Fruit fly (Drosophila melanogaster): Measurements from ENCODE around the gene CG17782.
A peak's percentile ranks its signal among the peaks of the same experiment; 100 is the strongest.

The CG17782 gene

dm6 chr3R:24359957-24360356, 12.6 kb downstream of the CG17782 start, which contains the start of gene CG18528 (continued):
- TF ChIP-seq CG7987 (GFP tag; optimal IDR thresholded peaks at IDR 0.05) = no peak
- peak; percentile 31 for TF ChIP-seq Scr (GFP tag; IDR thresholded peaks at IDR 0.05; ENCODE audit: partially characterized antibody)
- TF ChIP-seq CG8924 (tag; optimal IDR thresholded peaks at IDR 0.05) = peak; percentile 24
- TF ChIP-seq CG42726 (GFP tag; IDR thresholded peaks at IDR 0.05; ENCODE audit: partially characterized antibody) = no peak
- TF ChIP-seq Myb (GFP tag; optimal IDR thresholded peaks at IDR 0.05) = peak; percentile 97
- no peak for TF ChIP-seq CG34422 (GFP tag; IDR thresholded peaks at IDR 0.05)
- TF ChIP-seq CG17612 (GFP tag; IDR thresholded peaks at IDR 0.05) = no peak
- TF ChIP-seq CG11504 (tag; optimal IDR thresholded peaks at IDR 0.05) = no peak
- no peak for TF ChIP-seq CG18619 (GFP tag; optimal IDR thresholded peaks at IDR 0.05)
- no peak for TF ChIP-seq sd (tag; optimal IDR thresholded peaks at IDR 0.05)
- TF ChIP-seq tin (GFP tag; optimal IDR thresholded peaks at IDR 0.05) = no peak
- TF ChIP-seq CG8944 (GFP tag; optimal IDR thresholded peaks at IDR 0.05) = no peak
- no peak for TF ChIP-seq jumu (GFP tag; optimal IDR thresholded peaks at IDR 0.05)
- no peak for TF ChIP-seq CG11696 (GFP tag; IDR thresholded peaks at IDR 0.05)
- no peak for TF ChIP-seq Vsx1 (GFP tag; optimal IDR thresholded peaks at IDR 0.05)
- TF ChIP-seq sens-2 (GFP tag; IDR thresholded peaks at IDR 0.05) = no peak
- no peak for TF ChIP-seq lola (GFP tag; optimal IDR thresholded peaks at IDR 0.05)
- TF ChIP-seq tap (tag; optimal IDR thresholded peaks at IDR 0.05) = no peak
- peak; percentile 60 for TF ChIP-seq HmgZ (tag; optimal IDR thresholded peaks at IDR 0.05)
- no peak for TF ChIP-seq hkb (optimal IDR thresholded peaks at IDR 0.05)
- no peak for TF ChIP-seq hkb (GFP tag; IDR thresholded peaks at IDR 0.05)
- peak; percentile 85 for TF ChIP-seq Ets65A (GFP tag)
- TF ChIP-seq MBD-R2 (GFP tag; IDR thresholded peaks at IDR 0.05) = peak; percentile 80
- no peak for TF ChIP-seq CG9215 (GFP tag; IDR thresholded peaks at IDR 0.05)
- no peak for TF ChIP-seq ara (GFP tag; IDR thresholded peaks at IDR 0.05)
- no peak for TF ChIP-seq MTF-1 (GFP tag; optimal IDR thresholded peaks at IDR 0.05; ENCODE audit: borderline replicate concordance)
- TF ChIP-seq CG9727 (GFP tag; optimal IDR thresholded peaks at IDR 0.05) = no peak
- no peak for TF ChIP-seq Atf3 (GFP tag; optimal IDR thresholded peaks at IDR 0.05)
- no peak for TF ChIP-seq Neu2 (GFP tag; optimal IDR thresholded peaks at IDR 0.05; ENCODE audit: borderline replicate concordance)
- no peak for TF ChIP-seq Hey (tag; optimal IDR thresholded peaks at IDR 0.05)
- TF ChIP-seq NK7.1 (GFP tag; optimal IDR thresholded peaks at IDR 0.05) = no peak
- no peak for TF ChIP-seq slou (GFP tag; optimal IDR thresholded peaks at IDR 0.05)
- TF ChIP-seq eve (GFP tag; optimal IDR thresholded peaks at IDR 0.05) = no peak
- TF ChIP-seq CG14710 (tag; optimal IDR thresholded peaks at IDR 0.05) = no peak
- no peak for TF ChIP-seq grn (GFP tag; optimal IDR thresholded peaks at IDR 0.05)
- no peak for TF ChIP-seq emc (GFP tag; optimal IDR thresholded peaks at IDR 0.05)
- TF ChIP-seq CG6175 (GFP tag; IDR thresholded peaks at IDR 0.05) = no peak
- no peak for TF ChIP-seq cad (GFP tag; optimal IDR thresholded peaks at IDR 0.05)
- no peak for TF ChIP-seq aop (GFP tag; IDR thresholded peaks at IDR 0.05)
- no peak for TF ChIP-seq onecut (GFP tag; IDR thresholded peaks at IDR 0.05)
- TF ChIP-seq ssp (GFP tag; IDR thresholded peaks at IDR 0.05) = no peak
- no peak for TF ChIP-seq ems (GFP tag; optimal IDR thresholded peaks at IDR 0.05)
- TF ChIP-seq Fer2 (tag; optimal IDR thresholded peaks at IDR 0.05) = no peak
- TF ChIP-seq Gug (GFP tag; IDR thresholded peaks at IDR 0.05) = no peak
- TF ChIP-seq odd (GFP tag; optimal IDR thresholded peaks at IDR 0.05) = no peak
- no peak for TF ChIP-seq gsb-n (tag; optimal IDR thresholded peaks at IDR 0.05)
- TF ChIP-seq CG7357 (GFP tag; IDR thresholded peaks at IDR 0.05) = no peak
- no peak for TF ChIP-seq HLH54F (GFP tag; optimal IDR thresholded peaks at IDR 0.05)
- TF ChIP-seq Aef1 (GFP tag; IDR thresholded peaks at IDR 0.05) = no peak
- no peak for TF ChIP-seq Rfx (GFP tag; IDR thresholded peaks at IDR 0.05)
- TF ChIP-seq Nf-YB (GFP tag; optimal IDR thresholded peaks at IDR 0.05) = no peak
- no peak for TF ChIP-seq CG8765 (GFP tag; IDR thresholded peaks at IDR 0.05)
- TF ChIP-seq ac (GFP tag; optimal IDR thresholded peaks at IDR 0.05) = no peak

Measured in whole organism, embryonic.